Worm (Caenorhabditis elegans) whole organism, L4/young adult: ENCODE results near the gene snap-29.

Source experiments
- W03F9.2 ChIP-seq: fragments of 150-350 bp; optimal IDR thresholded peaks from 2 replicates; lab custom pipeline; 2014; ENCODE audit warnings: missing biosample characterization, missing genetic modification characterization
- dao-5 ChIP-seq: sonication (generic microtip); optimal IDR thresholded peaks from 2 replicates; lab custom pipeline; 2016; ENCODE audit warnings: missing genotype, missing genetic modification characterization, moderate library complexity, missing compliant biosample characterization
- him-1 ChIP-seq: sonication (generic microtip); optimal IDR thresholded peaks from 2 replicates; lab custom pipeline; 2016; ENCODE audit warnings: missing genotype, missing genetic modification reagents, missing genetic modification characterization, missing compliant biosample characterization

The snap-29 gene

ce11 chrIII:8775953-8776352 is at the start of gene snap-29:
Gene snap-29 (plus strand): TSS chrIII:8776253.
- TF ChIP-seq him-1 (tag; lab: Kevin White, UChicago) (no peak), W03F9.2 (tag; lab: Kevin White, UChicago) (no peak), dao-5 (tag; lab: Kevin White, UChicago) (no peak)

ce11 chrIII:8731310-8731709 is 44.7 kb upstream of the snap-29 start, which contains the start of gene ZK370.4:
Gene ZK370.4 (minus strand): TSS chrIII:8731410.
- no peak for TF ChIP-seq him-1 (tag; lab: Kevin White, UChicago)
- TF ChIP-seq W03F9.2 (tag; lab: Kevin White, UChicago), result no peak
- no peak for TF ChIP-seq dao-5 (tag; lab: Kevin White, UChicago)

DNA sequence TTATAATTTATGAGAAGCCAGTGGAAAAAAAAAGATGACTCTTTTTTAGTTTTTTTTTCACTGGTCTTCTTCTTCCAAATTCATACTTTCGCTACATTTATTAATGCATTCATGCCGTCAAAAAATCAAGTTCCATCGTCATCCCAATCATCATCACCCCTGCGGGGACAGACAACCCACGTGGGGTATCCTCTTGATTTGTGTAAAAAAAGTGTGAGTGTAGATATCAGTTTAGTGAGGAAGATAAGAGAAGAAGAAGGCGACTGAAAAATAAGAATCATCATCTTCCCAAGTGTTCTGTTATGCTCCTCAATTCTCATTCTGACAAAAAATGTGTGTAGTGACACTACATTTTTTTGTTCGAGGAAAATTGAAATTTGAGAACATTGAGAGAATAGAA is 44.1 kb upstream of the snap-29 start:
- TF ChIP-seq dao-5 (tag; lab: Kevin White, UChicago) (no peak), W03F9.2 (tag; lab: Kevin White, UChicago) (no peak), him-1 (tag; lab: Kevin White, UChicago) (no peak)

- TF ChIP-seq W03F9.2 (tag; lab: Kevin White, UChicago) (no peak), dao-5 (tag; lab: Kevin White, UChicago) (no peak), him-1 (tag; lab: Kevin White, UChicago) (no peak)
Observed at ce11 chrIII:8733237-8733636, 42.8 kb upstream of the snap-29 start.

DNA sequence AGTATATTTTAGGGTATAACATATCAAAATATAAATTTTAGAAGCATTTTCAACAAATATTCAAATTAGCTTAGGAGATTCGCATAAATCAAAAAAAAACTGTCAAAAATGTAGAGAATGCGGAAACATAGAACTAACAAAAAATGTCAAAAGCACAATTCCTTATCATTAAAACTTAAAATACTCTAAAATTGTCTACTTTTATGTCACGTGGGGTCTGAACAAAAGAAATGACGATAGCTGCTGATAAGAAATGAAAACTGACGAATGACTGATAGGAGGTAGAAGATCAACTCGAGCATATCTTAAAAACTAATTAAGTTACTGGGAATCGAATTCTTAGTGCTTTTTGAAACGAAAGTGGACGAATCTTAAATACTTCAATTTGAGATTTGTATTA is 42.4 kb upstream of the snap-29 start:
- no peak for TF ChIP-seq W03F9.2 (tag; lab: Kevin White, UChicago)
- TF ChIP-seq him-1 (tag; lab: Kevin White, UChicago), result no peak
- TF ChIP-seq dao-5 (tag; lab: Kevin White, UChicago), result no peak

DNA sequence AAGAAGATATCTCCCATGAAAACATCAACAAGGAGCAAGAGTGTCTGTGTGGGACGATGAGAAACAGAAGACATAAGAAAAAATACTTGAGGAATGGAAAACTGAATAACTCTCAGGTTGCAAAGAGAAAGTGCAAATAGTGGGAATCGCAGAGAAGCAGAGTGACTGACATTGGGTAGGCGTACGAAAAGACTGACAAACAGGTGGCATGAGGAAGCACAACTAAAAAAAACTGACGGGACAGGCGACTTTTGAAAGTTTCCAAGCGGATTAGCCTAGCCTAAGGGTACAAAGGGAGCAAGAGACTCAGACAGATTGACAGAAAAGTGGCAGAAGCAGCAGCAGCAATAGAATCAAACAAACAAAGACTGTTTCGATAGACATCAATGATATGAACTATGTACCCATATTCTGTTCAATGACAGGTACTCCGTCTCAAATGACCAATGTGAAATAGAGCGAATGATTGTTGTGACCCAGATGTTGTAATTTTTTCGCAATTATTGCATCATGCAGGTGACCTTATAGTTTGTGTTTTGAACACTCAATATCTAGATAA is 41.6 kb upstream of the snap-29 start:
- TF ChIP-seq W03F9.2 (tag; lab: Kevin White, UChicago) (no peak), dao-5 (tag; lab: Kevin White, UChicago) (no peak), him-1 (tag; lab: Kevin White, UChicago) (no peak)

- TF ChIP-seq W03F9.2 (tag; lab: Kevin White, UChicago) (no peak), dao-5 (tag; lab: Kevin White, UChicago) (no peak), him-1 (tag; lab: Kevin White, UChicago) (no peak)
Observed at ce11 chrIII:8737391-8737790, 38.7 kb upstream of the snap-29 start.

ce11 chrIII:8738289-8738688 is 37.8 kb upstream of the snap-29 start:
- TF ChIP-seq him-1 (tag; lab: Kevin White, UChicago), result no peak
- TF ChIP-seq dao-5 (tag; lab: Kevin White, UChicago), result no peak
- TF ChIP-seq W03F9.2 (tag; lab: Kevin White, UChicago), result no peak

DNA sequence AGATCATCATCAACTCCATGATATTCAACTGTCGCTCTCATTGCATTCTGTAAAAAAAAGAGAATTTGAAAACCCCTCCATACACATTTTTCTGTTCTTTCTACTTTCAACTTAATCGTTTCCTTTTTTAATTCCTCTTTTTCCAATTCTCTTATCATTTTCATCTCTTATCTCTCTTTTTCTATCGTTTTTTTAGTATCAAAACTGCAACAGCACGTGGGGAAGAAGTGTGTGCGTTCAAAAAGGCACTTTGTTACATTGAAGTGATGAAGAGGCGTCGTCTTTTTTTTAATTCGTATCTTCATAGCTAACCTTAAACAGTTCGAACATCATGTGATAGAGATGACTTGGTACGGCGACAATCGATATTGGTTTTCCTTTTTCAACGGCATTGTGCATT is 36.9 kb upstream of the snap-29 start:
- no peak for TF ChIP-seq him-1 (tag; lab: Kevin White, UChicago)
- no peak for TF ChIP-seq W03F9.2 (tag; lab: Kevin White, UChicago)

- TF ChIP-seq dao-5 (tag; lab: Kevin White, UChicago), result no peak
- TF ChIP-seq W03F9.2 (tag; lab: Kevin White, UChicago), result no peak
- TF ChIP-seq him-1 (tag; lab: Kevin White, UChicago), result no peak
Observed at ce11 chrIII:8739786-8740185, 36.3 kb upstream of the snap-29 start.

DNA sequence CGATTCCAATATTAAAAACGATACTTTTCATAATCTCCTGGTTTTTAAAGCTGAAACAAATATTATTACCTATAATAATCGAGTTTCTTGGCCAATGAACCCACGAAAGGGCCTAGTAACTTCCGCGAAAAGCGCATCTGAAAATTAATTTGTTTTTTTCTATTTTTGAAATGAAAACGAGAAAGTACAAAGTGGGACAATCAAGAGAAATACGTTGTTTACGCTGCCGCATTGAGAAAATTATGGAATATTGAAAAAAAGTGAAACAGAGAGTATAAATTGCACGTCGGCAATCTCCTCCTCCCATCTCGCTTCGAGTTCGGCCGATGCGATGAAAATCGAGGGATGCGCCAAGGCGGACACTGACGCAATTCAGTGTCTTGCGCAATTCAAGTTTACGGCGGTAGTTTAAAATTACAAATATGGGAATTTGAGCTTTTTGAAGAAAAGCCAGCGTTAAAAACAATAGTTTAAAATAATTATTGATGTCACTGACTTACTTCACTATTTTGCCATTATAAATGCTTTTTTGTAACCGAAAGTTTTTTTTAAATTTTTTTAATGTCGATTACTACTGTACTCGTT is 34.7 kb upstream of the snap-29 start, which contains the start of gene pdhk-2:
Gene pdhk-2, minus strand, starts transcription at position 137 of the 585 bp plus-strand sequence.
- peak; percentile 91 for TF ChIP-seq W03F9.2 (tag; lab: Kevin White, UChicago)
- TF ChIP-seq him-1 (tag; lab: Kevin White, UChicago), result peak; percentile 93
- TF ChIP-seq dao-5 (tag; lab: Kevin White, UChicago), result no peak

DNA sequence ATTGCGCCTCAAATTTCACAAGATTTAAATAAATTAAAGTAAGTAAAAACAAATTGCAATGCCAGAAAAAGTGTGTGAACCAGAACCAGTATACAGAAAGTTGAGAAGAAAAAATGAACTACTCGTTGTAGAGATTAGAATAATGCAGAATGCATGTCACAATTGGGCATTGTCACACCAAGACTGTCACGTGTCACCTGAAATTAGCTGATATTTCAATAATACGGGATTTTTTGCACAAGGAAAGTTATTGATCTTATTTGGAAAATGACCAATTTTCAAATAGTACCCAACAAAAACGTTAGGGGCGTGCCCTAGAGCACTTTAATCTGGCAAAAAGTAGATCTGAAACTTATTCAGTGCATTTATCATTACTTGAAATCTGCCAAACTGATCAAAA is 34.1 kb upstream of the snap-29 start:
- no peak for TF ChIP-seq him-1 (tag; lab: Kevin White, UChicago)
- no peak for TF ChIP-seq dao-5 (tag; lab: Kevin White, UChicago)
- TF ChIP-seq W03F9.2 (tag; lab: Kevin White, UChicago), result no peak

DNA sequence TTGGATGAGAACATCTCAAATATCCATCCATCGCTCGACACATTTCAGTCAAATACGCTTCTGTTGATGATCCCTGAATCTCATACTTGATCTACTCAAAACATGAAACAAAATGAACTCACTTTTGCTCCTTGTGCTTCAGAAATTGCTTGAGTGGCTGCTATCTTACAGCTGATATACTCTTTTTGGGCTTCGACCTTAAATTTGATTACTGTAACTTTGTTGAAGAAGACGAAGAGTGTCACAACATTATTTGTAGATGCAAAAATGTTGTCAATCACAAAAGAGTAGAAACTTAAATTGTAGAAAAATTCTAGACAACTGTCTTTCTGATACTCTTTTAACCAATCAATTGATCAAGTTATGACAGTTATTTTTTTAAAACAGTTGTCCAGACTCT is 33.5 kb upstream of the snap-29 start:
- TF ChIP-seq him-1 (tag; lab: Kevin White, UChicago) (no peak), dao-5 (tag; lab: Kevin White, UChicago) (no peak)

- TF ChIP-seq him-1 (tag; lab: Kevin White, UChicago), result no peak
- TF ChIP-seq W03F9.2 (tag; lab: Kevin White, UChicago), result no peak
Observed at ce11 chrIII:8743796-8744404, 32.2 kb upstream of the snap-29 start, which contains the start of gene ZK370.6. Gene ZK370.6 (minus strand): TSS chrIII:8743846.
